Fruit fly (Drosophila melanogaster): ENCODE data around the gene CG45428.

DNA sequence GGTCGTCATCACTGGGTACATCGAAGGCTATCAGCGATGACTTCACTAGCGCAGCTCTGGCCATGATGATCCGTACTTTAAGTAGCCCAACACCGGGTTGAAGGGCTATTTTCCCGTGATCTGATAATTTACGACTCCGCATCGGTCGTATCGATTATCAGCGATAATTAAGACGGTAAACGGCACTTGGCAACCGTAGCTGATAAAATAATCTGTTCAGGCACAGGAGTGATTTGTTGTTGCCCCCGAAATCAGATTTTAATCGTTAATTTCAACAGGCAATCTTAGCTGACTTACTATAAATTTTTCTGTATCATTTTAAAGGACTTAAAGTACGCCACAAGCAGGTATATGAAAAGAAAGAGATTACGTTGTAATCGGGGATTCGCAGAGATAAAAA, 49.0 kb upstream of the CG45428 start:
- TF ChIP-seq psq (optimal IDR thresholded peaks at IDR 0.05) (no peak), CG8478 (optimal IDR thresholded peaks at IDR 0.05) (no peak)
